Fruit fly (Drosophila melanogaster): ENCODE measurements around the gene gny.

Gene gny

dm6 chr2L:10381890-10382450 is 2.1 kb downstream of the gny start, which contains the start of gene CG5096 (continued):
- TF ChIP-seq CG2678 (tag; optimal IDR thresholded peaks at IDR 0.05) (peak; percentile 97), CG42726 (GFP tag; IDR thresholded peaks at IDR 0.05; ENCODE audit: partially characterized antibody) (no peak), Scr (GFP tag; IDR thresholded peaks at IDR 0.05; ENCODE audit: partially characterized antibody) (no peak), CG15073 (GFP tag; optimal IDR thresholded peaks at IDR 0.05) (peak; percentile 16), Ets65A (GFP tag) (peak; percentile 51), HmgZ (tag; optimal IDR thresholded peaks at IDR 0.05) (peak; percentile 95), dmrt99B (tag; optimal IDR thresholded peaks at IDR 0.05) (peak; percentile 92), CG17359 (tag; optimal IDR thresholded peaks at IDR 0.05) (peak; percentile 94), tll (GFP tag; optimal IDR thresholded peaks at IDR 0.05) (no peak), Gug (GFP tag; IDR thresholded peaks at IDR 0.05) (no peak), Aef1 (GFP tag; IDR thresholded peaks at IDR 0.05) (peak; percentile 88), Usf (GFP tag; optimal IDR thresholded peaks at IDR 0.05) (peak; percentile 49), CG17612 (GFP tag; IDR thresholded peaks at IDR 0.05) (peak; percentile 74), CG16779 (GFP tag; IDR thresholded peaks at IDR 0.05) (0 out of 2 replicates have a peak, but pooled peaks have one; percentile 60), CG10462 (GFP tag; optimal IDR thresholded peaks at IDR 0.05) (peak; percentile 52), eve (GFP tag; optimal IDR thresholded peaks at IDR 0.05) (peak in 1 of 2 experiments; percentile 78), CG32772 (GFP tag; IDR thresholded peaks at IDR 0.05) (peak; percentile 79), sug (tag; optimal IDR thresholded peaks at IDR 0.05) (peak; percentile 89), D19A (tag; optimal IDR thresholded peaks at IDR 0.05) (peak; percentile 96), al (GFP tag; IDR thresholded peaks at IDR 0.05) (peak; percentile 78), vfl (GFP tag; optimal IDR thresholded peaks at IDR 0.05) (peak; percentile 57), bcd (GFP tag; optimal IDR thresholded peaks at IDR 0.05) (peak; percentile 79), dm (GFP tag; optimal IDR thresholded peaks at IDR 0.05) (peak; percentile 55), CG33557 (GFP tag; optimal IDR thresholded peaks at IDR 0.05) (no peak), fru (optimal IDR thresholded peaks at IDR 0.05) (no peak), bab2 (GFP tag; optimal IDR thresholded peaks at IDR 0.05) (peak; percentile 78), Abd-B (GFP tag; optimal IDR thresholded peaks at IDR 0.05) (no peak), lola (GFP tag; optimal IDR thresholded peaks at IDR 0.05) (peak in 1 of 3 experiments; percentile 58), CG3838 (GFP tag; optimal IDR thresholded peaks at IDR 0.05) (peak; percentile 49), p53 (GFP tag; optimal IDR thresholded peaks at IDR 0.05) (no peak), Hmx (GFP tag; optimal IDR thresholded peaks at IDR 0.05) (peak; percentile 69), CG13775 (GFP tag; optimal IDR thresholded peaks at IDR 0.05) (peak; percentile 70), Sry-β (GFP tag; optimal IDR thresholded peaks at IDR 0.05) (peak; percentile 22), Xbp1 (GFP tag; optimal IDR thresholded peaks at IDR 0.05) (peak; percentile 78), bbx (GFP tag; IDR thresholded peaks at IDR 0.05; ENCODE audit: partially characterized antibody) (no peak), Rx (GFP tag; IDR thresholded peaks at IDR 0.05) (no peak), HLH54F (GFP tag; optimal IDR thresholded peaks at IDR 0.05) (peak; percentile 76), tio (GFP tag; optimal IDR thresholded peaks at IDR 0.05) (peak; percentile 68), crol (GFP tag; IDR thresholded peaks at IDR 0.05) (no peak), CG4730 (GFP tag; IDR thresholded peaks at IDR 0.05) (peak; percentile 80), Mrtf (GFP tag; IDR thresholded peaks at IDR 0.05) (no peak; the same call in 2 of the 3 replicates), CG15514 (GFP tag; optimal IDR thresholded peaks at IDR 0.05) (peak; percentile 85), sens-2 (GFP tag; IDR thresholded peaks at IDR 0.05) (no peak), inv (GFP tag; IDR thresholded peaks at IDR 0.05; ENCODE audit: partially characterized antibody) (no peak), E2f2 (GFP tag; IDR thresholded peaks at IDR 0.05) (peak; percentile 74), MESR4 (GFP tag; optimal IDR thresholded peaks at IDR 0.05) (peak; percentile 26), bigmax (GFP tag; optimal IDR thresholded peaks at IDR 0.05) (peak; percentile 40), lov (optimal IDR thresholded peaks at IDR 0.05) (no peak), lov (GFP tag; IDR thresholded peaks at IDR 0.05) (peak; percentile 67; the same call in 1 of the 3 replicates), CG16863 (GFP tag; optimal IDR thresholded peaks at IDR 0.05) (peak; percentile 71)
